Worm (Caenorhabditis elegans): Measurements from ENCODE around the gene ZK1067.3.

ce11 chrII:9185915-9186314, 37.2 kb upstream of the ZK1067.3 start:
- TF ChIP-seq lin-13 (tag; optimal IDR thresholded peaks at IDR 0.05) (no peak), lsy-2 (tag; optimal IDR thresholded peaks at IDR 0.05) (no peak), nhr-28 (tag; optimal IDR thresholded peaks at IDR 0.05) (no peak), unc-62 (GFP tag; optimal IDR thresholded peaks at IDR 0.05) (no peak), flh-1 (GFP tag; optimal IDR thresholded peaks at IDR 0.05) (no peak), cnd-1 (tag; optimal IDR thresholded peaks at IDR 0.05) (no peak), ceh-83 (GFP tag; optimal IDR thresholded peaks at IDR 0.05) (no peak), ham-2 (GFP tag; optimal IDR thresholded peaks at IDR 0.05) (no peak)
